Worm (Caenorhabditis elegans) whole organism, early embryonic: ENCODE measurements around the gene gipc-1.

Experiments
- ama-1 ChIP-seq: fragments of 150-350 bp; optimal IDR thresholded peaks from 2 replicates; lab custom pipeline; 2014
- ceh-13 ChIP-seq: fragments of 200-800 bp; sonication (Bioruptor generic); optimal IDR thresholded peaks from 2 replicates; lab custom pipeline; 2018; ENCODE audit warnings: mild to moderate bottlenecking, missing genetic modification characterization, missing compliant biosample characterization
- ets-7 ChIP-seq: sonication (generic microtip); optimal IDR thresholded peaks from 2 replicates; lab custom pipeline; 2016; ENCODE audit warnings: missing genotype, missing genetic modification characterization, missing compliant biosample characterization
- flt-1 ChIP-seq: fragments of 200-800 bp; sonication (Bioruptor generic); IDR thresholded peaks from 2 replicates; pipeline ENCODE4 v1.3.6; 2022; ENCODE audit warnings: missing genetic modification characterization, missing compliant biosample characterization
- hmg-4 ChIP-seq: fragments of 200-800 bp; sonication (Bioruptor generic); optimal IDR thresholded peaks from 2 replicates; lab custom pipeline; 2018; ENCODE audit warnings: mild to moderate bottlenecking, missing genetic modification characterization, missing compliant biosample characterization
- hnd-1 ChIP-seq: sonication (generic microtip); optimal IDR thresholded peaks from 2 replicates; lab custom pipeline; 2016; ENCODE audit warnings: missing genetic modification characterization, missing compliant biosample characterization
- scrt-1 ChIP-seq: fragments of 200-800 bp; sonication (Bioruptor generic); IDR thresholded peaks from 2 replicates; pipeline ENCODE4 v1.3.6; 2022; ENCODE audit warnings: missing genetic modification characterization, missing compliant biosample characterization
- sea-1 ChIP-seq: fragments of 200-800 bp; sonication (Bioruptor generic); conservative IDR thresholded peaks from 2 replicates; pipeline ENCODE4 v1.3.6; 2022; ENCODE audit warnings: missing genetic modification characterization, missing compliant biosample characterization
- tbx-37 ChIP-seq: fragments of 200-800 bp; sonication (Bioruptor generic); conservative IDR thresholded peaks from 2 replicates; pipeline ENCODE4 v1.3.6; 2022; ENCODE audit warnings: missing genetic modification reagents, missing genetic modification characterization, missing compliant biosample characterization
- tra-4 ChIP-seq: sonication (generic microtip); optimal IDR thresholded peaks from 2 replicates; lab custom pipeline; 2017; ENCODE audit warnings: missing genetic modification characterization, missing compliant biosample characterization

DNA sequence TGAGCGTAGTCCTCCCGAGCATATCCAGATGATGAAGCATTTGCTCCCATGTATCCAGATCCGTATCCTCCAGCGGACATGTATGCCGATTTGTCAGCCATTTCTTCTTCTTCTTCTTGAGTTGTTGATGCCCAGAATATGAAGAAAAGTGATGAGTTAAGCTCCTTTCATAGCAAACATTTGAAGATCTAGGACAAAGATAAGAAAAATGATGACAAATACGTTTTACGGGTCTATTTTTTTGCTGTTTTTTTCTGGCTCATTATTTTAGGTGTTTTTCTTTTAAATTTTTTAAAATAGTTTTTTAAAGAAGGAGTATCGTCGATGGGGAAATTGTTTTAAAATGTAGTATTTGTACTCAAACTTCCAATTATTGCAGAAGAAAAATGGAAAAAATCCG lies 40.4 kb upstream of the gipc-1 start, which contains the start of gene nspd-9:
- TF ChIP-seq ama-1 (lab: Kevin White, UChicago) (no peak), tbx-37 (no peak), hmg-4 (GFP tag; lab: Kevin White, UChicago) (no peak), flt-1 (no peak), hnd-1 (no peak), sea-1 (GFP tag; lab: Robert Waterston, UW) (no peak), tra-4 (no peak), ets-7 (tag; lab: Kevin White, UChicago) (no peak), ceh-13 (no peak), scrt-1 (no peak)
